Worm (Caenorhabditis elegans) whole organism, L4/young adult: ENCODE measurements around the gene Y48A5A.3.

Experiments
- W03F9.2 ChIP-seq: fragments of 150-350 bp; optimal IDR thresholded peaks from 2 replicates; lab custom pipeline; 2014; ENCODE audit warnings: missing biosample characterization, missing genetic modification characterization
- him-1 ChIP-seq: sonication (generic microtip); optimal IDR thresholded peaks from 2 replicates; lab custom pipeline; 2016; ENCODE audit warnings: missing genotype, missing genetic modification reagents, missing genetic modification characterization, missing compliant biosample characterization

DNA sequence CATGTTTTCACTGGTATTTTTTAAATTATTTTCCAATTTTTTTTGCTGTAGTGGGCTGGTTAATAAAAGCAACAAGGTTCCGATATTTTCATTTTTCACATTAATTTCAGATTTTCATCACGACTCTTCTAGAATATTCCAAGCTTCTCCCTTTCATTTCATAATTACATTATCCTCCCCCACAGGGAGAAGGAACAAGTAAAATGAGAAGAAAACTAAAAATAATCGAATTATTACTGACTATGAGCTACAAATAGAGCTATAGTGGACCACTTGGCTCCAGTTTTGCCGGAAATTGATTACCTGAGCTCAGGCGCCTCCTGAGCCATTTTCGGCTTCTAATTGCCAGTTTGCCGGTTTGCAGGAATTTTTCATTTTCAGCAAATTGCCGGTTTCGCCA, 6.1 kb downstream of the Y48A5A.3 start:
- no peak for TF ChIP-seq W03F9.2
- TF ChIP-seq him-1 (tag; lab: Kevin White, UChicago) = no peak
